Worm (Caenorhabditis elegans): ENCODE data around the gene ttbk-5.

The ttbk-5 gene

DNA sequence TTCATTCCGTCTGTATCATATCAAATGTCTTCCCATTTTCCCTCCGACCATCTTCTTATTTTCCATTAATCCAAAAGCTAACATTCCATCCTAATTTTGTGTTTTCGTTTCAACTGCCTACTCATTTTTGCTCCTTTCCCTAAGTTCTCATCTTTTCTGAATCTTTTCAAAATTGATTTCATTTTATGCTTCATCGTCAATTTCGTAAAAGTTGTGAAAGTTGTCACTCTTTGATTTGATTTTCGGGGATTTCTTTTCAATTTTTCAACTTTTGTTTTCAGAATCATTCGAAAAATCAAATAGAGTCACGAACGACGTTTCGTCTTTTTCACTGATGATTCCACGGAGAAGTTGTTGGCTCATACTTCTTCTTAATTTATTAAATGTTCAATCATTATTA is 22.9 kb upstream of the ttbk-5 start, which contains the start of gene cwn-2:
Gene cwn-2 (plus strand): TSS at position 276 of the 400 bp plus-strand sequence.
- TF ChIP-seq W03F9.2 (tag; optimal IDR thresholded peaks at IDR 0.05): no peak
- no peak for TF ChIP-seq dao-5 (tag; optimal IDR thresholded peaks at IDR 0.05)
- TF ChIP-seq him-1 (tag; optimal IDR thresholded peaks at IDR 0.05): no peak

DNA sequence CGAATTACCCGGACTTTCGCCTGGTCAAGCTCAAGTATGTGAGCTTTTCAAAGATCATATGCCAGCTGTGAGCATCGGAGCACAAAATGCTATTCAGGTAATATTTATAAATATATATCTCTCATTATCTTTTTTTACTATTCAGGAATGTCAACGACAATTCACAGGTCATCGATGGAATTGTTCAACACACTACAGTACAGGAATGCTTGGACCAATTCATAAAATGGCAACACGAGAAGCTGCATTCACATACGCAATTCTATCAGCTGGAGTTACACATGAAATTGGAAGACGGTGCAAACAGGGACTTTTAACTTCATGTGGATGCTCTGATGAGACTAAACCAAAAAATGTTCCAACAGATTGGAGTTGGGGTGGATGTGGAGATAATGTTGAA is 22.2 kb upstream of the ttbk-5 start:
- no peak for TF ChIP-seq W03F9.2 (tag; optimal IDR thresholded peaks at IDR 0.05)
- no peak for TF ChIP-seq dao-5 (tag; optimal IDR thresholded peaks at IDR 0.05)
- no peak for TF ChIP-seq him-1 (tag; optimal IDR thresholded peaks at IDR 0.05)

- TF ChIP-seq dao-5 (tag; optimal IDR thresholded peaks at IDR 0.05) (no peak), W03F9.2 (tag; optimal IDR thresholded peaks at IDR 0.05) (no peak), him-1 (tag; optimal IDR thresholded peaks at IDR 0.05) (no peak)
These were observed 17.9 kb upstream of the ttbk-5 start, which contains the start of gene W01B6.3 for ce11 chrIV:10072527-10072926. TSS of gene W01B6.3 (minus strand) at chrIV:10072627.

- TF ChIP-seq dao-5 (tag; optimal IDR thresholded peaks at IDR 0.05) (no peak), him-1 (tag; optimal IDR thresholded peaks at IDR 0.05) (no peak), W03F9.2 (tag; optimal IDR thresholded peaks at IDR 0.05) (no peak)
These were observed 15.4 kb upstream of the ttbk-5 start, which contains the start of the genes ttbk-4 and W01B6.4 for ce11 chrIV:10075034-10075510. TSS of gene ttbk-4 (minus strand) at chrIV:10075134. TSS of gene W01B6.4 (plus strand) at chrIV:10075460.

- TF ChIP-seq W03F9.2 (tag; optimal IDR thresholded peaks at IDR 0.05): no peak
- TF ChIP-seq him-1 (tag; optimal IDR thresholded peaks at IDR 0.05): no peak
- no peak for TF ChIP-seq dao-5 (tag; optimal IDR thresholded peaks at IDR 0.05)
These were observed 14.6 kb upstream of the ttbk-5 start, which contains the start of gene W01B6.5 for ce11 chrIV:10075899-10076298. TSS of gene W01B6.5 (plus strand) at chrIV:10076199.

DNA sequence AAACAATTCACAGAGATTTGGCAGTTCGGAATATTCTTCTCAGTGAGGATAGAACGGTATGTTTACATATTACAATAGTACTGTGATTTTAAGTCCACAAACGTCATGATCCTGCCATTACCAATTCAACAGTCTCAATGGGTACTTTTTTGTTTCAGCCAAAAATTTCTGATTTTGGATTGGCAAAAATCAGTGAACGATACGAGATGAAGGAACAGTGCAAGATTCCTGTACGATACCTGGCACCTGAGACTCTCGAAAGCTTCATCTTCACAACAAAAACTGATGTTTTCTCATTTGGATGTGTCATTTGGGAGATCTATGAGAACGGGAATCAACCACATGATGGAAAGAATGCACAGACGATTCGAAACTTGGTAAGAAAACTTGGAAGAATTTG is 12.5 kb upstream of the ttbk-5 start:
- TF ChIP-seq W03F9.2 (tag; optimal IDR thresholded peaks at IDR 0.05): no peak
- TF ChIP-seq him-1 (tag; optimal IDR thresholded peaks at IDR 0.05): no peak
- TF ChIP-seq dao-5 (tag; optimal IDR thresholded peaks at IDR 0.05): no peak

ce11 chrIV:10080816-10081215 is 9.6 kb upstream of the ttbk-5 start, which contains the start of gene W01B6.6:
TSS of gene W01B6.6 (plus strand) at chrIV:10081116.
- TF ChIP-seq dao-5 (tag; optimal IDR thresholded peaks at IDR 0.05) (no peak), him-1 (tag; optimal IDR thresholded peaks at IDR 0.05) (no peak), W03F9.2 (tag; optimal IDR thresholded peaks at IDR 0.05) (no peak)

ce11 chrIV:10084323-10084959 is 6.0 kb upstream of the ttbk-5 start, which contains the start of gene W01B6.8:
TSS of gene W01B6.8 (minus strand) at chrIV:10084373.
- no peak for TF ChIP-seq him-1 (tag; optimal IDR thresholded peaks at IDR 0.05)
- no peak for TF ChIP-seq dao-5 (tag; optimal IDR thresholded peaks at IDR 0.05)
- no peak for TF ChIP-seq W03F9.2 (tag; optimal IDR thresholded peaks at IDR 0.05)

- no peak for TF ChIP-seq dao-5 (tag; optimal IDR thresholded peaks at IDR 0.05)
- TF ChIP-seq W03F9.2 (tag; optimal IDR thresholded peaks at IDR 0.05): no peak
- no peak for TF ChIP-seq him-1 (tag; optimal IDR thresholded peaks at IDR 0.05)
These were observed 4.9 kb upstream of the ttbk-5 start, which contains the start of the genes col-2 and ndc-80 for ce11 chrIV:10085401-10086187. TSS of gene col-2 (minus strand) at chrIV:10085451. TSS of gene ndc-80 (plus strand) at chrIV:10086137.

- TF ChIP-seq W03F9.2 (tag; optimal IDR thresholded peaks at IDR 0.05) (no peak), dao-5 (tag; optimal IDR thresholded peaks at IDR 0.05) (no peak), him-1 (tag; optimal IDR thresholded peaks at IDR 0.05) (no peak)
These were observed 681 bp upstream of the ttbk-5 start, which contains the start of gene ttr-39 for ce11 chrIV:10089777-10090176. TSS of gene ttr-39 (minus strand) at chrIV:10089877.

- no peak for TF ChIP-seq dao-5 (tag; optimal IDR thresholded peaks at IDR 0.05)
- TF ChIP-seq him-1 (tag; optimal IDR thresholded peaks at IDR 0.05): no peak
- no peak for TF ChIP-seq W03F9.2 (tag; optimal IDR thresholded peaks at IDR 0.05)
These were observed 4.7 kb downstream of the ttbk-5 start, which contains the start of the genes C04G2.5 and msp-36 for ce11 chrIV:10095171-10095570. TSS of gene C04G2.5 (minus strand) at chrIV:10095271. TSS of gene msp-36 (plus strand) at chrIV:10095433.

- no peak for TF ChIP-seq him-1 (tag; optimal IDR thresholded peaks at IDR 0.05)
- no peak for TF ChIP-seq W03F9.2 (tag; optimal IDR thresholded peaks at IDR 0.05)
- TF ChIP-seq dao-5 (tag; optimal IDR thresholded peaks at IDR 0.05): no peak
These were observed 6.4 kb downstream of the ttbk-5 start, which contains the start of gene dis-3 for ce11 chrIV:10096881-10097280. TSS of gene dis-3 (plus strand) at chrIV:10097202.

ce11 chrIV:10110417-10110816 is 20.0 kb downstream of the ttbk-5 start, which contains the start of gene egl-38:
TSS of gene egl-38 (minus strand) at chrIV:10110517.
- TF ChIP-seq W03F9.2 (tag; optimal IDR thresholded peaks at IDR 0.05) (no peak), him-1 (tag; optimal IDR thresholded peaks at IDR 0.05) (no peak), dao-5 (tag; optimal IDR thresholded peaks at IDR 0.05) (no peak)

Measured in whole organism, L4/young adult.